Fruit fly (Drosophila melanogaster) whole organism, embryonic: ENCODE data around the gene Noa36.

ENCODE experiments used
- Bgb ChIP-seq: fragments of 200-800 bp; sonication (Bioruptor generic); IDR thresholded peaks from 2 replicates; pipeline ENCODE4 v1.3.6; 2022; ENCODE audit warnings: missing biosample characterization, missing genetic modification characterization; ENCODE audit not compliant: partially characterized antibody
- CG10267 ChIP-seq: fragments of 200-800 bp; sonication (Bioruptor generic); optimal IDR thresholded peaks from 2 replicates; lab custom pipeline; 2018; ENCODE audit warnings: missing biosample characterization, mild to moderate bottlenecking, missing genetic modification characterization, moderate library complexity
- CG10979 ChIP-seq: fragments of 200-800 bp; sonication (Bioruptor generic); optimal IDR thresholded peaks from 2 replicates; lab custom pipeline; 2018; ENCODE audit warnings: missing biosample characterization, mild to moderate bottlenecking, missing genetic modification characterization, moderate library complexity
- CG14014 ChIP-seq: fragments of 200-800 bp; sonication (Bioruptor generic); IDR thresholded peaks from 2 replicates; pipeline ENCODE4 v1.3.6; 2022; ENCODE audit warnings: missing biosample characterization, missing genetic modification characterization
- CG15514 ChIP-seq: fragments of 200-800 bp; sonication (Bioruptor generic); optimal IDR thresholded peaks from 3 replicates; lab custom pipeline; 2017; ENCODE audit warnings: missing biosample characterization, missing genetic modification characterization, mild to moderate bottlenecking, moderate library complexity, missing genetic modification reagents
- CG1603 ChIP-seq: fragments of 200-800 bp; sonication (Bioruptor generic); optimal IDR thresholded peaks from 2 replicates; lab custom pipeline; 2019; ENCODE audit warnings: missing biosample characterization, mild to moderate bottlenecking, missing genetic modification characterization, moderate library complexity
- CG16813 ChIP-seq: fragments of 200-800 bp; sonication (Bioruptor generic); IDR thresholded peaks from 3 replicates; pipeline ENCODE4 v1.3.6; 2022; ENCODE audit warnings: missing biosample characterization, missing genetic modification characterization; ENCODE audit not compliant: partially characterized antibody
- CG17802 ChIP-seq: fragments of 200-800 bp; sonication (Bioruptor generic); optimal IDR thresholded peaks from 2 replicates; lab custom pipeline; 2018; ENCODE audit warnings: missing biosample characterization, mild to moderate bottlenecking, missing genetic modification characterization, moderate library complexity
- CG17829 ChIP-seq: fragments of 200-800 bp; optimal IDR thresholded peaks from 2 replicates; lab custom pipeline; 2019; ENCODE audit warnings: missing biosample characterization, mild to moderate bottlenecking, missing genetic modification characterization, moderate library complexity
- CG32532 ChIP-seq: fragments of 200-800 bp; sonication (Bioruptor generic); IDR thresholded peaks from 2 replicates; pipeline ENCODE4 v1.3.6; 2022; ENCODE audit warnings: missing biosample characterization, missing genetic modification characterization
- CG33213 ChIP-seq: fragments of 200-800 bp; sonication (Bioruptor generic); optimal IDR thresholded peaks from 3 replicates; lab custom pipeline; 2016; ENCODE audit warnings: missing biosample characterization, missing genetic modification characterization
- CG42726 ChIP-seq: fragments of 200-800 bp; sonication (Bioruptor generic); IDR thresholded peaks from 2 replicates; pipeline ENCODE4 v1.3.6; 2022; ENCODE audit warnings: missing biosample characterization, missing genetic modification characterization; ENCODE audit not compliant: partially characterized antibody
- CG6175 ChIP-seq: fragments of 200-800 bp; sonication (Bioruptor generic); IDR thresholded peaks from 3 replicates; pipeline ENCODE4 v1.3.6; 2022; ENCODE audit warnings: missing biosample characterization, missing genetic modification characterization
- CG6254 ChIP-seq: fragments of 200-800 bp; sonication (Bioruptor generic); optimal IDR thresholded peaks from 3 replicates; lab custom pipeline; 2017; ENCODE audit warnings: mild to moderate bottlenecking, missing biosample characterization, missing genetic modification reagents, missing genetic modification characterization
- CG7271 ChIP-seq: fragments of 200-800 bp; sonication (Bioruptor generic); optimal IDR thresholded peaks from 2 replicates; lab custom pipeline; 2018; ENCODE audit warnings: missing biosample characterization, mild to moderate bottlenecking, missing genetic modification characterization, moderate library complexity
- CG7357 ChIP-seq: fragments of 200-800 bp; sonication (Bioruptor generic); IDR thresholded peaks from 3 replicates; pipeline ENCODE4 v1.3.6; 2022; ENCODE audit warnings: missing biosample characterization, missing genetic modification characterization
- CG8290 ChIP-seq, 3 experiments: fragments of 200-800 bp; sonication (Bioruptor generic); optimal IDR thresholded peaks; 2 replicates each; lab custom pipeline; 2016 to 2019; ENCODE audit warnings: missing biosample characterization in 3 of 3, missing genetic modification characterization in 3 of 3, mild to moderate bottlenecking in 2 of 3, moderate library complexity in 1 of 3
- E2f1 ChIP-seq: fragments of 200-800 bp; sonication (Bioruptor generic); IDR thresholded peaks from 2 replicates; pipeline ENCODE4 v1.3.6; 2022; ENCODE audit warnings: missing biosample characterization, missing genetic modification characterization
- E2f2 ChIP-seq: fragments of 200-800 bp; sonication (Bioruptor generic); IDR thresholded peaks from 2 replicates; pipeline ENCODE4 v1.3.6; 2022; ENCODE audit warnings: missing biosample characterization, missing genetic modification characterization
- Ets65A ChIP-seq: fragments of 200-800 bp; sonication (Bioruptor generic); peaks from one replicate; lab custom pipeline; 2016; ENCODE audit warnings: missing biosample characterization, missing genetic modification characterization
- Gug ChIP-seq: fragments of 200-800 bp; sonication (Bioruptor generic); IDR thresholded peaks from 4 replicates; pipeline ENCODE4 v1.3.6; 2022; ENCODE audit warnings: missing biosample characterization, missing genetic modification characterization
- HLHmδ ChIP-seq: fragments of 200-800 bp; sonication (Bioruptor generic); optimal IDR thresholded peaks from 2 replicates; lab custom pipeline; 2018; ENCODE audit warnings: missing biosample characterization, mild to moderate bottlenecking, missing genetic modification characterization, moderate library complexity
- HmgZ ChIP-seq: fragments of 200-800 bp; sonication (Bioruptor generic); optimal IDR thresholded peaks from 2 replicates; lab custom pipeline; 2018; ENCODE audit warnings: missing biosample characterization, mild to moderate bottlenecking, missing genetic modification characterization
- Hr39 ChIP-seq: fragments of >200 bp; optimal IDR thresholded peaks from 2 replicates; lab custom pipeline; 2017
- Lhr ChIP-seq: fragments of 200-800 bp; sonication (Bioruptor generic); optimal IDR thresholded peaks from 3 replicates; lab custom pipeline; 2017; ENCODE audit warnings: mild to moderate bottlenecking, missing biosample characterization, missing genetic modification reagents, missing genetic modification characterization
- MBD-R2 ChIP-seq: fragments of 200-800 bp; sonication (Bioruptor generic); IDR thresholded peaks from 2 replicates; pipeline ENCODE4 v1.3.6; 2022; ENCODE audit warnings: missing biosample characterization, missing genetic modification characterization
- Myb ChIP-seq: fragments of 200-800 bp; sonication (Bioruptor generic); optimal IDR thresholded peaks from 2 replicates; lab custom pipeline; 2016; ENCODE audit warnings: missing biosample characterization, missing genetic modification characterization
- NC2α ChIP-seq: fragments of 200-800 bp; sonication (Bioruptor generic); optimal IDR thresholded peaks from 2 replicates; lab custom pipeline; 2016; ENCODE audit warnings: missing biosample characterization, missing genetic modification characterization
- NC2β ChIP-seq: fragments of 200-800 bp; sonication (Bioruptor generic); optimal IDR thresholded peaks from 2 replicates; lab custom pipeline; 2016; ENCODE audit warnings: missing biosample characterization, missing genetic modification characterization
- NFAT ChIP-seq: fragments of 200-800 bp; sonication (Bioruptor generic); IDR thresholded peaks from 2 replicates; pipeline ENCODE4 v1.3.6; 2022; ENCODE audit warnings: missing biosample characterization, missing genetic modification characterization
- Scr ChIP-seq: fragments of 200-800 bp; sonication (Bioruptor generic); IDR thresholded peaks from 2 replicates; pipeline ENCODE4 v1.3.6; 2022; ENCODE audit warnings: missing biosample characterization, missing genetic modification characterization; ENCODE audit not compliant: partially characterized antibody
- Sin3A ChIP-seq: fragments of >200 bp; optimal IDR thresholded peaks from 2 replicates; lab custom pipeline; 2018
- Stat92E ChIP-seq, 3 experiments: fragments of >200 bp in 2 of 3; fragments of 200-800 bp in 1 of 3; sonication (Bioruptor generic) in 1 of 3; optimal IDR thresholded peaks; 2 replicates each; lab custom pipeline; 2017 to 2019; ENCODE audit warnings: missing biosample characterization in 3 of 3, missing genetic modification characterization in 3 of 3, mild to moderate bottlenecking in 1 of 3, moderate library complexity in 1 of 3
- ci ChIP-seq: fragments of 200-800 bp; sonication (Bioruptor generic); IDR thresholded peaks from 3 replicates; pipeline ENCODE4 v1.3.6; 2022; ENCODE audit warnings: missing biosample characterization, missing genetic modification characterization
- dm ChIP-seq: fragments of 200-800 bp; sonication (Bioruptor generic); optimal IDR thresholded peaks from 3 replicates; lab custom pipeline; 2016; ENCODE audit warnings: missing biosample characterization, missing genetic modification characterization
- fd3F ChIP-seq: fragments of 200-800 bp; sonication (Bioruptor generic); optimal IDR thresholded peaks from 2 replicates; lab custom pipeline; 2018; ENCODE audit warnings: missing biosample characterization, mild to moderate bottlenecking, missing genetic modification characterization, moderate library complexity
- hkb ChIP-seq, 2 experiments: fragments of 200-800 bp in 1 of 2; fragments of >200 bp in 1 of 2; sonication (Bioruptor generic) in 1 of 2; IDR thresholded peaks in 1 of 2; optimal IDR thresholded peaks in 1 of 2; 2 replicates each; pipeline versions ENCODE4 v1.3.6 to Lab custom; 2017 to 2022; ENCODE audit warnings: missing biosample characterization in 1 of 2, missing genetic modification characterization in 1 of 2
- insv ChIP-seq, 2 experiments: fragments of 200-800 bp; sonication (Bioruptor generic); optimal IDR thresholded peaks; 3 replicates each; lab custom pipeline; 2016 to 2018; ENCODE audit warnings: missing biosample characterization in 2 of 2, missing genetic modification characterization in 2 of 2
- lov ChIP-seq, 2 experiments: fragments of 200-800 bp in 1 of 2; fragments of >200 bp in 1 of 2; sonication (Bioruptor generic) in 1 of 2; IDR thresholded peaks in 1 of 2; optimal IDR thresholded peaks in 1 of 2; 2 replicates in 1 of 2; 3 replicates in 1 of 2; pipeline versions ENCODE4 v1.3.6 to Lab custom; 2017 to 2022; ENCODE audit warnings: missing biosample characterization in 1 of 2, missing genetic modification characterization in 1 of 2
- pita ChIP-seq: fragments of 200-800 bp; sonication (Bioruptor generic); optimal IDR thresholded peaks from 2 replicates; lab custom pipeline; 2017; ENCODE audit warnings: missing biosample characterization, mild to moderate bottlenecking, missing genetic modification characterization
- pros ChIP-seq: fragments of 200-800 bp; sonication (Bioruptor generic); optimal IDR thresholded peaks from 3 replicates; lab custom pipeline; 2019; ENCODE audit warnings: missing biosample characterization, mild to moderate bottlenecking, missing genetic modification characterization, moderate library complexity
- repo ChIP-seq: fragments of 200-800 bp; sonication (Bioruptor generic); optimal IDR thresholded peaks from 2 replicates; lab custom pipeline; 2016; ENCODE audit warnings: missing biosample characterization, missing genetic modification characterization
- slbo ChIP-seq: fragments of 200-800 bp; sonication (Bioruptor generic); IDR thresholded peaks from 2 replicates; pipeline ENCODE4 v1.3.6; 2022; ENCODE audit warnings: missing biosample characterization, missing genetic modification characterization
- sr ChIP-seq: fragments of 200-800 bp; sonication (Bioruptor generic); IDR thresholded peaks from 3 replicates; pipeline ENCODE4 v1.3.6; 2022; ENCODE audit warnings: missing biosample characterization, missing genetic modification characterization
- ssp ChIP-seq: fragments of 200-800 bp; sonication (Bioruptor generic); IDR thresholded peaks from 2 replicates; pipeline ENCODE4 v1.3.6; 2022; ENCODE audit warnings: missing biosample characterization, missing genetic modification characterization
- yki ChIP-seq: fragments of >200 bp; optimal IDR thresholded peaks from 3 replicates; lab custom pipeline; 2018

Noa36 gene

dm6 chr3R:28634981-28635930 lies 36.2 kb upstream of the Noa36 start, which contains the start of gene CG10011 (continued):
- peak; percentile 58 for TF ChIP-seq Lhr
- TF ChIP-seq NFAT (GFP tag; lab: Robert Waterston, UW): 0 out of 2 replicates have a peak, but pooled peaks have one; percentile 7
- TF ChIP-seq CG8290 (GFP tag; optimal IDR thresholded peaks at IDR 0.05; lab: Kevin White, UChicago): peak; percentile 25
- TF ChIP-seq CG8290 (tag; optimal IDR thresholded peaks at IDR 0.05; lab: Kevin White, UChicago): peak in 1 of 2 experiments; percentile 53
- no peak for TF ChIP-seq CG6175
- peak; percentile 35; the same call in 1 of the 2 replicates for TF ChIP-seq slbo
- TF ChIP-seq ssp (GFP tag; lab: Robert Waterston, UW): peak; percentile 83
- TF ChIP-seq CG17829 (tag; lab: Kevin White, UChicago): peak; percentile 24
- no peak for TF ChIP-seq Hr39 (lab: Kevin White, UChicago)
- peak; percentile 17 for TF ChIP-seq repo (GFP tag; lab: Kevin White, UChicago)
- TF ChIP-seq yki (lab: Kevin White, UChicago): peak; percentile 23
- TF ChIP-seq sr (GFP tag; lab: Robert Waterston, UW): 0 out of 3 replicates have a peak, but pooled peaks have one; percentile 22
- peak; percentile 27; the same call in 1 of the 2 replicates for TF ChIP-seq Scr (GFP tag; lab: Robert Waterston, UW)
- peak; percentile 33 for TF ChIP-seq CG10979
- no peak for TF ChIP-seq CG14014
- peak; percentile 49 for TF ChIP-seq HmgZ
- TF ChIP-seq fd3F (GFP tag; lab: Kevin White, UChicago): no peak
- TF ChIP-seq hkb (optimal IDR thresholded peaks at IDR 0.05; lab: Kevin White, UChicago): peak; percentile 92
- TF ChIP-seq hkb (GFP tag; IDR thresholded peaks at IDR 0.05; lab: Robert Waterston, UW): peak; percentile 20; the same call in 1 of the 2 replicates
- peak; percentile 49 for TF ChIP-seq CG32532
- TF ChIP-seq dm (GFP tag; lab: Kevin White, UChicago): no peak
- TF ChIP-seq lov (optimal IDR thresholded peaks at IDR 0.05; lab: Kevin White, UChicago): no peak
- TF ChIP-seq lov (GFP tag; IDR thresholded peaks at IDR 0.05; lab: Robert Waterston, UW): 0 out of 3 replicates have a peak, but pooled peaks have one; percentile 37
- TF ChIP-seq NC2α (GFP tag; lab: Kevin White, UChicago): no peak
- peak; percentile 61 for TF ChIP-seq CG6254
- peak; percentile 13 for TF ChIP-seq CG15514 (GFP tag; lab: Kevin White, UChicago)
- TF ChIP-seq HLHmδ: peak; percentile 19
- no peak for TF ChIP-seq CG42726 (GFP tag; lab: Robert Waterston, UW)
- no peak for TF ChIP-seq Stat92E (GFP tag; optimal IDR thresholded peaks at IDR 0.05; lab: Kevin White, UChicago)
- TF ChIP-seq Ets65A (GFP tag; lab: Kevin White, UChicago): peak; percentile 33
- peak; percentile 32; the same call in 1 of the 2 replicates for TF ChIP-seq E2f2 (GFP tag; lab: Robert Waterston, UW)
- peak; percentile 53 for TF ChIP-seq MBD-R2 (GFP tag; lab: Robert Waterston, UW)
- peak; percentile 82 for TF ChIP-seq CG1603 (tag; lab: Kevin White, UChicago)
- peak; percentile 6 for TF ChIP-seq CG7271 (tag; lab: Kevin White, UChicago)
- TF ChIP-seq Bgb (GFP tag; lab: Robert Waterston, UW): peak; percentile 55
- no peak for TF ChIP-seq E2f1 (GFP tag; lab: Robert Waterston, UW)
- TF ChIP-seq Sin3A (lab: Kevin White, UChicago): peak; percentile 97
- no peak for TF ChIP-seq insv (GFP tag; optimal IDR thresholded peaks at IDR 0.05; lab: Kevin White, UChicago)
- peak; percentile 12; the same call in 1 of the 3 replicates for TF ChIP-seq CG16813
- TF ChIP-seq CG10267 (tag; lab: Kevin White, UChicago): peak; percentile 16
- TF ChIP-seq CG7357 (GFP tag; lab: Robert Waterston, UW): peak; percentile 96
- TF ChIP-seq pita (GFP tag; lab: Kevin White, UChicago): peak; percentile 82
- TF ChIP-seq ci (GFP tag; lab: Robert Waterston, UW): peak; percentile 20; the same call in 1 of the 3 replicates
- TF ChIP-seq CG17802 (tag; lab: Kevin White, UChicago): peak; percentile 60
- peak; percentile 36 for TF ChIP-seq NC2β (GFP tag; lab: Kevin White, UChicago)
- TF ChIP-seq CG33213 (GFP tag; lab: Kevin White, UChicago): peak; percentile 3
- TF ChIP-seq Gug (GFP tag; lab: Robert Waterston, UW): peak; percentile 6; the same call in 1 of the 4 replicates
- peak; percentile 11 for TF ChIP-seq Myb (GFP tag; lab: Kevin White, UChicago)
- peak; percentile 31 for TF ChIP-seq pros (GFP tag; lab: Kevin White, UChicago)
